Fruit fly (Drosophila melanogaster): ENCODE results near the gene CG6726.

Gene CG6726

DNA sequence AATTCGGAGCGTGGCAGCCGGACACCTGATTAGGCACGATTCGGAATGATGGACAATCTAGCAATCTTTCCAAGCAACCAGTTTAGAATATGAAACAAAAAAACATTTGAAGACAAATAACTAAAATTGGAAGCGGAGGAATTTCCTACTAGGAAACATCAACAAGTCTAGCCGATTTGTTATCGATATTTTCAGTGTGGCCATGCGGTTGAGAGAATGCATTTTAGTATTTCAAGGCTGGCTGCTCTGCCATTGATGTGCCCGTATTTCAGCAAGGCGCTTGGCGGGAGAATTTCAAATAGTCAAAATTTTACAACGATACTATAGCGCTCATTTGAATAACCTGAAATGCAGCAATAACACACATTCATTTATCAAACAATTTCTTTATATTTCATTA, 36.3 kb downstream of the CG6726 start, which contains the start of gene CG31457:
TSS of gene CG31457 (minus strand) at position 186 of the 400 bp plus-strand sequence.
- TF ChIP-seq Myc (optimal IDR thresholded peaks at IDR 0.05) (no peak), ey (GFP tag; optimal IDR thresholded peaks at IDR 0.05) (peak; percentile 10), Hr83 (GFP tag; optimal IDR thresholded peaks at IDR 0.05; ENCODE audit: poor library complexity, severe bottlenecking) (no peak), tai (GFP tag; optimal IDR thresholded peaks at IDR 0.05) (no peak), dmrt93B (GFP tag; optimal IDR thresholded peaks at IDR 0.05) (no peak), jim (GFP tag; optimal IDR thresholded peaks at IDR 0.05) (no peak), GATAd (GFP tag; optimal IDR thresholded peaks at IDR 0.05) (no peak), Vsx2 (GFP tag; optimal IDR thresholded peaks at IDR 0.05; ENCODE audit: partially characterized antibody) (no peak), h (GFP tag; optimal IDR thresholded peaks at IDR 0.05) (peak; percentile 7), Rel (GFP tag; optimal IDR thresholded peaks at IDR 0.05) (no peak), Rel (tag; optimal IDR thresholded peaks at IDR 0.05) (peak; percentile 45)

DNA sequence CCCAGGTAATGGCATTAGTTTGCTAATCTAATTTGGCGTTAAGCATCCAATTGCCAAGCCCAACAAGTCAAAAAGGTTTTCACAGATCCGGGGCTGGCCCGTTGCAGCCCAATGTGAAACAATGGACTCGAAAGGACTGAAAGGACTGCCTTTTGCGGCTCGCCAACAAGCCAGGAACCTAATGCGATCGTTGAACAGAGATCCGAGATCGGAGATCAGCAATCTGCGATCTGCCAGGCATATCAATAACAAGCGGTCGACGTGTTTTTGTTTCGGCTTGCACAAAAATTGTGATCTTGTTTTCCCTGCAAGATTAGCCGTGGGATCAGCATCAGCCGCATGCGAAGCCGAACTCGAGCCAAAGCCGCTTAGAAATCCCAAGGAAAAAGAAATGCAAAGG, 38.1 kb downstream of the CG6726 start:
- no peak for TF ChIP-seq Abd-B (GFP tag; optimal IDR thresholded peaks at IDR 0.05)
- no peak for TF ChIP-seq woc (GFP tag; optimal IDR thresholded peaks at IDR 0.05)
- no peak for TF ChIP-seq CG32264 (GFP tag; optimal IDR thresholded peaks at IDR 0.05)
- no peak for TF ChIP-seq h (GFP tag; optimal IDR thresholded peaks at IDR 0.05)
- TF ChIP-seq Hnf4 (GFP tag; optimal IDR thresholded peaks at IDR 0.05): no peak
- TF ChIP-seq HLH106 (tag; optimal IDR thresholded peaks at IDR 0.05): no peak
- no peak for TF ChIP-seq Dif (GFP tag; optimal IDR thresholded peaks at IDR 0.05; ENCODE audit: partially characterized antibody)

DNA sequence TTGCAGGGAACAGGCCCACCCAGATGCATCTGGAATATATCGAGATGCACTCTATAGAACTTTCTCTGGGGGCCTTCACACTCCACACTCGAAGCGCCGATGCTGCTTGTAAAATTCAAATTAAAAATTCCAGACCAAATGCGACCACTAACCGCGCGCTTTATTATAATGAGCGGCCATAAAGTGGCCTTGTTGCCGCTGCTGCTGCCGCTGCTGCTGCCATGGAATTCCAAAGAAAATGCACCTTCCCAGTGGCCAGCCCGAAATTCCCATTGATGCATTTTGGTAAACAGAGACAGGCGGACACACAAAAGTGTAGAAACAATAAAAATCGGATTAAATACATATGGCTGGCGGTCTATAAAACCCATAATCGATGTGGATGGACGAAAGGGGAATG, 38.7 kb downstream of the CG6726 start:
- TF ChIP-seq Hr83 (GFP tag; optimal IDR thresholded peaks at IDR 0.05; ENCODE audit: poor library complexity, severe bottlenecking) (no peak), br (GFP tag; optimal IDR thresholded peaks at IDR 0.05) (no peak), Abd-B (GFP tag; optimal IDR thresholded peaks at IDR 0.05) (no peak), h (GFP tag; optimal IDR thresholded peaks at IDR 0.05) (no peak), usp (GFP tag; optimal IDR thresholded peaks at IDR 0.05) (no peak), pan (optimal IDR thresholded peaks at IDR 0.05) (no peak), dmrt93B (GFP tag; optimal IDR thresholded peaks at IDR 0.05) (no peak), dl (GFP tag; optimal IDR thresholded peaks at IDR 0.05; ENCODE audit: insufficient read depth in 1 of 2, partially characterized antibody in 2 of 2) (no peak), foxo (GFP tag; optimal IDR thresholded peaks at IDR 0.05) (no peak), CG32264 (GFP tag; optimal IDR thresholded peaks at IDR 0.05) (no peak), Hr78 (GFP tag; optimal IDR thresholded peaks at IDR 0.05) (no peak), sage (GFP tag; optimal IDR thresholded peaks at IDR 0.05) (no peak), Hnf4 (GFP tag; optimal IDR thresholded peaks at IDR 0.05) (no peak), GATAd (GFP tag; optimal IDR thresholded peaks at IDR 0.05) (no peak), jim (GFP tag; optimal IDR thresholded peaks at IDR 0.05) (no peak), woc (GFP tag; optimal IDR thresholded peaks at IDR 0.05) (no peak), Sp1 (GFP tag; optimal IDR thresholded peaks at IDR 0.05) (no peak), Rel (GFP tag; optimal IDR thresholded peaks at IDR 0.05) (no peak), Rel (tag; optimal IDR thresholded peaks at IDR 0.05) (no peak), ey (GFP tag; optimal IDR thresholded peaks at IDR 0.05) (no peak)

DNA sequence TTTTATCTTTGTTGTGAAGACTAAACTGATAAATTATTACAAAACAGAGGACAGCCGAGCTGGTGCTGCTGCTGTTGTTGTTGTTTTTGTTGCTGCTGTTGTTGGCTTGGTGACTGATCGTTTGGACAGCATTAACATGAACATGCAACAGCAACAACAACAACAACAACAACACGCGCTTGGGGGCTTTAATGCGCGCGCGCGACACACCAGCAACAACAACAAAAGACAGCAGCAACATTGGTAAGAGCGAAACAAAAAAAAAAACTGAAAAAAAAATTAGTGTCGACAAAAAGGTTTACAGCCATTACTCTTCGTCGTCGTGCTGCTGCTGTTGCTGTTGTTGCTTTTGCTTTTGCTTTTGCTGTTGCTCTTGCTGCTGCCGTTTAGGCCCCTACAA, 39.4 kb downstream of the CG6726 start:
- TF ChIP-seq br (GFP tag; optimal IDR thresholded peaks at IDR 0.05): no peak
- TF ChIP-seq OdsH (GFP tag; optimal IDR thresholded peaks at IDR 0.05): no peak
- TF ChIP-seq usp (GFP tag; optimal IDR thresholded peaks at IDR 0.05): no peak
- peak; percentile 29 for TF ChIP-seq Dfd (GFP tag; optimal IDR thresholded peaks at IDR 0.05)

DNA sequence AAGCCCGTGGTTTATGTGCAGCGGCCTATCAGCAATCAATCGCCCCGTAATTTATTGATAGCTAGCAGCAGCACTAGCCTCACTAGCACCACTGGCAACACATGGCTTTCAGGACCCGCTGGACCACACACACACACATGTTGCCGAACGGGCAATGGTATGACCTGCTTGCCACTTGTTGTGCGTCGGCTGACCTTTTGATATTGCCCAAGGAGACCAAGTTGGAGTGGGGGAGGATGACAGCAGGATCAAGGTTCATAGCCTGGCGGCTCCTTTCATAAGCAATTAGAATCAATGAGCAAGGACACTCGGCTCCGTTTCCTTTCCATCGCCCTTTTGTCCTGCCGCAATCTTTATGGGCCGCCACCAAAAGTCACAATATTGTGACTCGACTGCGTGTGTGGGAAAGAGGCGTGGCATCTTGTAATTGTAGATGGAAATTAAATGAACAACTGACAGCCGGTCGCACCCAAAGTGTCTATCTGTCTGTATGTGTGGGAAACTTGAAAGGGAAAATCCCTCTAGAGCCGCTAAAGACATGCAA, 39.9 kb downstream of the CG6726 start:
- TF ChIP-seq h (GFP tag; optimal IDR thresholded peaks at IDR 0.05) (no peak), Jra (GFP tag; optimal IDR thresholded peaks at IDR 0.05) (no peak), dsf (GFP tag; optimal IDR thresholded peaks at IDR 0.05; ENCODE audit: borderline replicate concordance) (no peak)

DNA sequence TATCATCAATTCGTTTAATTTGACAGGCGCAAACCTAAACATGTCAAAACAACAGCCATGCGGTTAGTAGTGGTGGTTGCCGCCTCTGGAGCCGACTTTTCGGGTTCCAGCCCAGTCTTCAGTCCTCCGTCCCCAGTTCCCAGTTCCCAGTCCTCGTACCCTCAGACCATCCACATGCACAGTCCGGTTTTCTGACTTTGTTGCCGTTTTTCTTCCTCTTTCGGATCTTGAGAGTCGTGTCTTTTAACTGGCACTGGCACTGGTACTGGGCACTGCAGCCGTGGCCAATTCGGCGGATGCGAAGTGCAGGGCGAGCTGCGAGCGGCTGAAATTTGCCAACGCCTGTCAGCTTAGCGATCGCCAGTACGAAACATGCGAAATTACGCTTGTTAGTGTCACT, 40.8 kb downstream of the CG6726 start:
- TF ChIP-seq Dif (GFP tag; optimal IDR thresholded peaks at IDR 0.05; ENCODE audit: partially characterized antibody): peak; percentile 42
- TF ChIP-seq Hr83 (GFP tag; optimal IDR thresholded peaks at IDR 0.05; ENCODE audit: poor library complexity, severe bottlenecking): no peak

Data from whole organism, wandering third instar larva.